Worm (Caenorhabditis elegans): ENCODE results near the gene C05E4.15.

DNA sequence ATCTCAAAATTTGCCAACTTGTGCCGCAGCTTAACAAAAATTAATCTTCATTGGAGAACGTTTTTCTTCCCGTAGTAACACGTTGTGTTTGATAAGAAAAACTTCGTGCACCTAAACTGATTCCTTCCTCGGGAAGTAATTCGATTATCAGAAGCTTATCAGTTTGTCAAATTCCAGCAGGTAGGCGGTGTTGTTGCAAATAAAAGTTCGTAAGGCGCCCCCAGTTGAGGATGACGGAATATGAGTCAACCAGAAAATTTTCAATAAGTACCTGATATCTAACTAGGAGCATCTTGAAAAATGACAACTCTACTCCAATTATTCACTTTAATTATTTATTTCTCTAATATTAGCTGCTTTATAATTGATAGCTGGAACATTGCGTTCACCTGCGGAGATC, 19.3 kb downstream of the C05E4.15 start, which contains the start of gene C05E4.7:
- TF ChIP-seq pha-4 (tag; optimal IDR thresholded peaks at IDR 0.05) = no peak
- no peak for TF ChIP-seq ama-1 (optimal IDR thresholded peaks at IDR 0.05)
- no peak for TF ChIP-seq ama-1 (GFP tag; optimal IDR thresholded peaks at IDR 0.05)

Measured in whole organism, young adult.